Comparison of ENCODE assay signal across 1 worm cellular context in the genomic region with DNA sequence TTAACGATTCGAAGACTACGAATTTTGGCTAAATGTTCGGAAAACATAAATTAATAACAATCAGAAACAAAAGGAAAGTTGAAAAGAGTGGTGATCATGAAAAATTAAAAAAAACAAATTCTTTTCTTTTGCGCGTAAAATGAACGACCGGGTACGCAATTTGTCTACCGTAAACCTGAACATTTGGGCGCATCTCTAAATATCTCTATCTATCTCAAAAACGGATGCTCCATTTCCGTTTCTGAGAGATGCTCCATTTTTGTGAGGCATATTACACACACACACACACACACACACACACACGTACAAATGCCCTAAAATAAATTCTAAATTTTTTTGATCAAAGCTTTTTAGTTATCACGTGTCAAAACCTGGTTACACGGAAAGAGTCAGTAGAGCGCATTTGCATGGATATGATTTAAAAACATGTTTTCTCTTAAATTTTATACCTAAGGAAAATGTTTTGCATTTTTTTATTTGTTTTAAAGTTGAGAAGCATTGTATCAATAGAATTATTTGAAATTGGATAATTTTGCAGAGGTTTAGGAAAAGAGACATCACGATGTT.
TF ChIP-seq lines count a peak whose summit lies in the region.

No protein-coding gene starts in this region.

TF ChIP-seq in whole organism, L1 larva, 84 proteins besides CTCF, POLR2A, EP300 and RAD21 (continued from another document):
- TF ChIP-seq efl-1 (optimal IDR thresholded peaks at IDR 0.05; lab: Kevin White, UChicago) (peak in 1 of 2 experiments; percentile 7), efl-1 (GFP tag; optimal IDR thresholded peaks at IDR 0.05 in 1 of 2; lab: Kevin White, UChicago) (peak; percentile 16 to 28), F16B12.6 (tag; optimal IDR thresholded peaks at IDR 0.05; lab: Kevin White, UChicago) (no peak), lir-3 (tag; optimal IDR thresholded peaks at IDR 0.05; lab: Kevin White, UChicago; ENCODE audit: poor library complexity) (no peak), pax-3 (tag; optimal IDR thresholded peaks at IDR 0.05; lab: Kevin White, UChicago) (no peak), efl-3 (GFP tag; optimal IDR thresholded peaks at IDR 0.05; lab: Kevin White, UChicago) (no peak), egl-13 (tag; optimal IDR thresholded peaks at IDR 0.05; lab: Kevin White, UChicago) (peak; percentile 29), lsy-2 (tag; optimal IDR thresholded peaks at IDR 0.05; lab: Kevin White, UChicago) (peak; percentile 49 to 73), nhr-47 (tag; optimal IDR thresholded peaks at IDR 0.05; lab: Kevin White, UChicago) (peak; percentile 1), nhr-77 (tag; optimal IDR thresholded peaks at IDR 0.05; lab: Kevin White, UChicago) (no peak), fkh-8 (tag; optimal IDR thresholded peaks at IDR 0.05; lab: Kevin White, UChicago) (peak; percentile 59), C16A3.4 (tag; optimal IDR thresholded peaks at IDR 0.05; lab: Kevin White, UChicago) (no peak), pag-3 (tag; optimal IDR thresholded peaks at IDR 0.05; lab: Kevin White, UChicago; ENCODE audit: borderline replicate concordance, insufficient read depth) (no peak), C04F5.9 (tag; optimal IDR thresholded peaks at IDR 0.05; lab: Kevin White, UChicago) (no peak), nhr-85 (tag; lab: Kevin White, UChicago) (peak; percentile 7)
